Worm (Caenorhabditis elegans) whole organism, young adult: ENCODE results near the gene hoe-1.
"Not testable (repeated sequence)": the region's sequence is repeated elsewhere in the genome, so short reads cannot be mapped to it uniquely, and the experiment has no call there.

ENCODE experiments used
- B0019.2 ChIP-seq: fragments of 200-800 bp; sonication (Bioruptor generic); conservative IDR thresholded peaks from 2 replicates; pipeline ENCODE4 v1.3.6; 2022; ENCODE audit warnings: missing genetic modification reagents, missing genetic modification characterization, missing compliant biosample characterization
- C06A6.2 ChIP-seq: fragments of 200-800 bp; sonication (Bioruptor generic); conservative IDR thresholded peaks from 2 replicates; pipeline ENCODE4 v1.3.6; 2022; ENCODE audit warnings: missing genetic modification characterization, missing compliant biosample characterization
- C17E4.6 ChIP-seq: fragments of 200-800 bp; sonication (Bioruptor generic); IDR thresholded peaks from 2 replicates; pipeline ENCODE4 v1.3.6; 2022; ENCODE audit warnings: missing genetic modification reagents, missing genetic modification characterization, missing compliant biosample characterization
- D2030.7 ChIP-seq: fragments of 200-800 bp; sonication (Bioruptor generic); IDR thresholded peaks from 2 replicates; pipeline ENCODE4 v1.3.6; 2022; ENCODE audit warnings: missing genetic modification reagents, missing genetic modification characterization, missing compliant biosample characterization
- F22D6.2 ChIP-seq: sonication (generic microtip); optimal IDR thresholded peaks from 2 replicates; lab custom pipeline; 2016; ENCODE audit warnings: mild to moderate bottlenecking, missing genetic modification characterization, missing compliant biosample characterization
- F33H1.4 ChIP-seq: fragments of 200-800 bp; sonication (Bioruptor generic); IDR thresholded peaks from 2 replicates; pipeline ENCODE4 v1.3.6; 2022; ENCODE audit warnings: missing genetic modification reagents, missing genetic modification characterization, missing compliant biosample characterization
- F37B4.10 ChIP-seq: fragments of 200-800 bp; sonication (Bioruptor generic); IDR thresholded peaks from 2 replicates; pipeline ENCODE4 v1.3.6; 2022; ENCODE audit warnings: missing genetic modification characterization, missing compliant biosample characterization
- F39B2.1 ChIP-seq: fragments of 200-800 bp; sonication (Bioruptor generic); IDR thresholded peaks from 2 replicates; pipeline ENCODE4 v1.3.6; 2022; ENCODE audit warnings: missing genetic modification reagents, missing genetic modification characterization, missing compliant biosample characterization
- F57A8.1 ChIP-seq: fragments of 200-800 bp; sonication (Bioruptor generic); optimal IDR thresholded peaks from 2 replicates; lab custom pipeline; 2018; ENCODE audit warnings: mild to moderate bottlenecking, missing genetic modification characterization, moderate library complexity, missing compliant biosample characterization
- K12H6.12 ChIP-seq: fragments of 200-800 bp; sonication (Bioruptor generic); optimal IDR thresholded peaks from 2 replicates; lab custom pipeline; 2018; ENCODE audit warnings: mild to moderate bottlenecking, missing genetic modification characterization, missing compliant biosample characterization
- T07F8.4 ChIP-seq: sonication (generic microtip); optimal IDR thresholded peaks from 2 replicates; lab custom pipeline; 2016; ENCODE audit warnings: mild to moderate bottlenecking, missing genetic modification characterization, moderate library complexity, missing compliant biosample characterization
- Y53F4B.3 ChIP-seq: fragments of 200-800 bp; sonication (Bioruptor generic); IDR thresholded peaks from 2 replicates; pipeline ENCODE4 v1.3.6; 2022; ENCODE audit warnings: missing genetic modification reagents, missing genetic modification characterization, missing compliant biosample characterization
- Y53G8AR.9 ChIP-seq: fragments of 200-800 bp; sonication (Bioruptor generic); conservative IDR thresholded peaks from 2 replicates; pipeline ENCODE4 v1.3.6; 2022; ENCODE audit warnings: missing genetic modification reagents, missing genetic modification characterization, missing compliant biosample characterization
- Y67H2A.10 ChIP-seq: fragments of 200-800 bp; sonication (Bioruptor generic); conservative IDR thresholded peaks from 2 replicates; pipeline ENCODE4 v1.3.6; 2022; ENCODE audit warnings: missing genetic modification reagents, missing genetic modification characterization, missing compliant biosample characterization
- aptf-3 ChIP-seq: fragments of 200-800 bp; sonication (Bioruptor generic); IDR thresholded peaks from 2 replicates; pipeline ENCODE4 v1.3.6; 2022; ENCODE audit warnings: missing genetic modification characterization, missing compliant biosample characterization
- atf-7 ChIP-seq: sonication (generic microtip); optimal IDR thresholded peaks from 2 replicates; lab custom pipeline; 2017; ENCODE audit warnings: mild to moderate bottlenecking, missing genetic modification characterization, missing compliant biosample characterization
- attf-3 ChIP-seq: fragments of 200-800 bp; sonication (Bioruptor generic); conservative IDR thresholded peaks from 2 replicates; pipeline ENCODE4 v1.3.6; 2022; ENCODE audit warnings: missing genetic modification reagents, missing genetic modification characterization, missing compliant biosample characterization
- attf-5 ChIP-seq: fragments of 200-800 bp; sonication (Bioruptor generic); optimal IDR thresholded peaks from 2 replicates; lab custom pipeline; 2018; ENCODE audit warnings: mild to moderate bottlenecking, missing genetic modification characterization, missing compliant biosample characterization
- bed-1 ChIP-seq: fragments of 200-800 bp; sonication (Bioruptor generic); IDR thresholded peaks from 2 replicates; pipeline ENCODE4 v1.3.6; 2022; ENCODE audit warnings: missing genetic modification reagents, missing genetic modification characterization, missing compliant biosample characterization
- cebp-1 ChIP-seq, 2 experiments: fragments of 200-800 bp in 1 of 2; sonication (Bioruptor generic) in 1 of 2; sonication (generic microtip) in 1 of 2; IDR thresholded peaks in 1 of 2; optimal IDR thresholded peaks in 1 of 2; 2 replicates each; pipeline versions ENCODE4 v1.3.6 to Lab custom; 2017 to 2022; ENCODE audit warnings: missing compliant biosample characterization in 2 of 2, missing genetic modification characterization in 2 of 2, mild to moderate bottlenecking in 1 of 2, missing genetic modification reagents in 1 of 2, moderate library complexity in 1 of 2
- ceh-100 ChIP-seq: fragments of 200-800 bp; sonication (Bioruptor generic); IDR thresholded peaks from 2 replicates; pipeline ENCODE4 v1.3.6; 2022; ENCODE audit warnings: missing genetic modification reagents, missing genetic modification characterization, missing compliant biosample characterization
- ceh-27 ChIP-seq: fragments of 200-800 bp; sonication (Bioruptor generic); optimal IDR thresholded peaks from 2 replicates; lab custom pipeline; 2018; ENCODE audit warnings: mild to moderate bottlenecking, missing genetic modification characterization, moderate library complexity, missing compliant biosample characterization
- ceh-91 ChIP-seq: fragments of 200-800 bp; sonication (Bioruptor generic); IDR thresholded peaks from 2 replicates; pipeline ENCODE4 v1.3.6; 2022; ENCODE audit warnings: missing genetic modification reagents, missing genetic modification characterization, missing compliant biosample characterization
- dox-1 ChIP-seq: fragments of 200-800 bp; sonication (Bioruptor generic); IDR thresholded peaks from 2 replicates; pipeline ENCODE4 v1.3.6; 2022; ENCODE audit warnings: missing genetic modification reagents, missing genetic modification characterization, missing compliant biosample characterization
- dpl-1 ChIP-seq: fragments of 150-350 bp; optimal IDR thresholded peaks from 2 replicates; lab custom pipeline; 2014; ENCODE audit warnings: missing biosample characterization, missing genetic modification reagents, missing genetic modification characterization
- egl-18 ChIP-seq: fragments of 200-800 bp; sonication (Bioruptor generic); IDR thresholded peaks from 2 replicates; pipeline ENCODE4 v1.3.6; 2022; ENCODE audit warnings: missing genetic modification reagents, missing genetic modification characterization, missing compliant biosample characterization
- ets-4 ChIP-seq: fragments of 200-800 bp; sonication (Bioruptor generic); optimal IDR thresholded peaks from 2 replicates; lab custom pipeline; 2018; ENCODE audit warnings: mild to moderate bottlenecking, missing genetic modification characterization, missing compliant biosample characterization
- lag-1 ChIP-seq: fragments of 200-800 bp; sonication (Bioruptor generic); IDR thresholded peaks from 2 replicates; pipeline ENCODE4 v1.3.6; 2022; ENCODE audit warnings: missing genetic modification reagents, missing genetic modification characterization, missing compliant biosample characterization
- let-607 ChIP-seq, 2 experiments: fragments of 200-800 bp in 1 of 2; sonication (Bioruptor generic) in 1 of 2; sonication (generic microtip) in 1 of 2; optimal IDR thresholded peaks; 2 replicates each; lab custom pipeline; 2016 to 2018; ENCODE audit warnings: mild to moderate bottlenecking in 2 of 2, missing compliant biosample characterization in 2 of 2, missing genetic modification characterization in 2 of 2, moderate library complexity in 2 of 2, missing genotype in 1 of 2
- lin-40 ChIP-seq: sonication (generic microtip); optimal IDR thresholded peaks from 2 replicates; lab custom pipeline; 2016; ENCODE audit warnings: missing genetic modification characterization, mild to moderate bottlenecking, missing compliant biosample characterization, missing genotype, missing genetic modification reagents
- lin-54 ChIP-seq: fragments of 200-800 bp; sonication (Bioruptor generic); optimal IDR thresholded peaks from 2 replicates; lab custom pipeline; 2018; ENCODE audit warnings: mild to moderate bottlenecking, missing genetic modification characterization, missing compliant biosample characterization
- lir-1 ChIP-seq: fragments of 200-800 bp; sonication (Bioruptor generic); conservative IDR thresholded peaks from 2 replicates; pipeline ENCODE4 v1.3.6; 2022; ENCODE audit warnings: missing genetic modification reagents, missing genetic modification characterization, missing compliant biosample characterization
- lsl-1 ChIP-seq: fragments of 200-800 bp; sonication (Bioruptor generic); optimal IDR thresholded peaks from 2 replicates; lab custom pipeline; 2018; ENCODE audit warnings: mild to moderate bottlenecking, missing genetic modification characterization, moderate library complexity, missing compliant biosample characterization
- madf-10 ChIP-seq: sonication (generic microtip); optimal IDR thresholded peaks from 2 replicates; lab custom pipeline; 2016; ENCODE audit warnings: mild to moderate bottlenecking, missing genetic modification characterization, missing compliant biosample characterization
- madf-3 ChIP-seq: fragments of 200-800 bp; sonication (Bioruptor generic); IDR thresholded peaks from 2 replicates; pipeline ENCODE4 v1.3.6; 2022; ENCODE audit warnings: missing genetic modification reagents, missing genetic modification characterization, missing compliant biosample characterization
- madf-6 ChIP-seq: fragments of 200-800 bp; sonication (Bioruptor generic); IDR thresholded peaks from 2 replicates; pipeline ENCODE4 v1.3.6; 2022; ENCODE audit warnings: missing genetic modification reagents, missing genetic modification characterization, missing compliant biosample characterization
- mel-28 ChIP-seq: sonication (generic microtip); optimal IDR thresholded peaks from 2 replicates; lab custom pipeline; 2016; ENCODE audit warnings: borderline replicate concordance, mild to moderate bottlenecking, missing genetic modification characterization, missing compliant biosample characterization
- rcor-1 ChIP-seq: fragments of 200-800 bp; sonication (Bioruptor generic); IDR thresholded peaks from 2 replicates; pipeline ENCODE4 v1.3.6; 2022; ENCODE audit warnings: missing genetic modification reagents, missing genetic modification characterization, missing compliant biosample characterization
- rec-8 ChIP-seq, 2 experiments: sonication (generic microtip); optimal IDR thresholded peaks; 2 replicates each; lab custom pipeline; 2016; ENCODE audit warnings: mild to moderate bottlenecking in 2 of 2, missing genetic modification characterization in 2 of 2, missing genetic modification reagents in 2 of 2, missing genotype in 2 of 2, missing biosample characterization in 1 of 2, missing compliant biosample characterization in 1 of 2, moderate library complexity in 1 of 2
- snpc-4 ChIP-seq, 5 experiments: fragments of 150-350 bp in 1 of 5; sonication (generic microtip) in 4 of 5; optimal IDR thresholded peaks; 2 replicates each; lab custom pipeline; 2014 to 2018; ENCODE audit warnings: missing genetic modification characterization in 5 of 5, missing biosample characterization in 3 of 5, antibody characterized with exemption in 2 of 5, mild to moderate bottlenecking in 2 of 5, missing compliant biosample characterization in 2 of 5, missing genotype in 2 of 5, moderate library complexity in 2 of 5, missing genetic modification reagents in 1 of 5
- somi-1 ChIP-seq: fragments of 200-800 bp; sonication (Bioruptor generic); optimal IDR thresholded peaks from 2 replicates; lab custom pipeline; 2018; ENCODE audit warnings: mild to moderate bottlenecking, missing genetic modification characterization, missing compliant biosample characterization
- tlf-1 ChIP-seq: fragments of 200-800 bp; sonication (Bioruptor generic); optimal IDR thresholded peaks from 2 replicates; lab custom pipeline; 2018; ENCODE audit warnings: mild to moderate bottlenecking, missing genetic modification characterization, missing compliant biosample characterization
- unc-130 ChIP-seq: sonication (generic microtip); optimal IDR thresholded peaks from 2 replicates; lab custom pipeline; 2016; ENCODE audit warnings: missing genetic modification reagents, missing genetic modification characterization, missing compliant biosample characterization
- ztf-25 ChIP-seq: fragments of 200-800 bp; sonication (Bioruptor generic); IDR thresholded peaks from 2 replicates; pipeline ENCODE4 v1.3.6; 2022; ENCODE audit warnings: missing genetic modification reagents, missing genetic modification characterization, missing compliant biosample characterization
- ztf-26 ChIP-seq: sonication (generic microtip); optimal IDR thresholded peaks from 2 replicates; lab custom pipeline; 2017; ENCODE audit warnings: missing genetic modification characterization, missing compliant biosample characterization
- ztf-6 ChIP-seq: fragments of 200-800 bp; sonication (Bioruptor generic); IDR thresholded peaks from 2 replicates; pipeline ENCODE4 v1.3.6; 2022; ENCODE audit warnings: missing genetic modification reagents, missing genetic modification characterization, missing compliant biosample characterization

The hoe-1 gene

DNA sequence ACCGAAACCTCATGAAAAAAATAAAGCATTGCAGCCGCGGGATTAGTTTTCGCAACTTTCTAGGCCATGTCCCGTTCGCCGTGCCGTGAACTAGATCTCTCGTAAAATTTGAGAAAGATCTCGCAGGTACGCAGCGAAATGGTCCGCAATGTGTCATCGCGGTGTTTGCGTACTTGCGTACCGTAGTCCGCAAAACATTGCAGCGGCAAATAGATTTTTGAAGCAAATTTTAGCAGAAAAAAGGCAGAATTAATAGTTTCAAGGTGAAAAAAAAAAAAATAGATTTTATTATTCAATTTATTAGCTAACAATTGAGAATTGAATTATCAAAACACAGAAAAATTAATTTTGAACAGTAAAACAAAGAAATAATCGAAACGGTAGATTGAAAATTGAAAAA, 16.1 kb downstream of the hoe-1 start (continued):
- TF ChIP-seq lin-40 (peak; percentile 96), egl-18 (GFP tag; lab: Robert Waterston, UW) (peak; percentile 98), C06A6.2 (peak; percentile 99), bed-1 (GFP tag; lab: Robert Waterston, UW) (peak; percentile 100), unc-130 (peak; percentile 90), snpc-4 (tag; optimal IDR thresholded peaks at IDR 0.05; lab: Kevin White, UChicago) (peak; percentile 16 to 88 (median 76)), D2030.7 (GFP tag; lab: Robert Waterston, UW) (peak; percentile 98), dpl-1 (GFP tag; lab: Kevin White, UChicago) (peak; percentile 42), madf-6 (GFP tag; lab: Robert Waterston, UW) (peak; percentile 89; the same call in 1 of the 2 replicates), aptf-3 (GFP tag; lab: Robert Waterston, UW) (peak; percentile 91), madf-3 (peak; percentile 97), attf-5 (GFP tag; lab: Kevin White, UChicago) (peak; percentile 99), ceh-27 (GFP tag; lab: Kevin White, UChicago) (peak; percentile 89), lir-1 (GFP tag; lab: Robert Waterston, UW) (peak; percentile 98), tlf-1 (GFP tag; lab: Kevin White, UChicago) (peak; percentile 98), Y53F4B.3 (peak; percentile 91), somi-1 (GFP tag; lab: Kevin White, UChicago) (peak; percentile 95), ceh-100 (peak; percentile 96), let-607 (tag; optimal IDR thresholded peaks at IDR 0.05; lab: Kevin White, UChicago) (peak; percentile 81 to 96), ztf-6 (GFP tag; lab: Robert Waterston, UW) (peak; percentile 99), F22D6.2 (peak; percentile 82), lsl-1 (GFP tag; lab: Kevin White, UChicago) (peak; percentile 89), ztf-26 (peak; percentile 96), madf-10 (tag; lab: Kevin White, UChicago) (peak; percentile 88), atf-7 (tag; lab: Kevin White, UChicago) (peak; percentile 88), attf-3 (GFP tag; lab: Robert Waterston, UW) (peak; percentile 92), F33H1.4 (GFP tag; lab: Robert Waterston, UW) (peak; percentile 97), K12H6.12 (peak; percentile 94), ets-4 (GFP tag; lab: Kevin White, UChicago) (peak; percentile 60), mel-28 (tag; lab: Kevin White, UChicago) (peak; percentile 9), C17E4.6 (peak; percentile 99), F37B4.10 (GFP tag; lab: Robert Waterston, UW) (peak; percentile 100), T07F8.4 (tag; lab: Kevin White, UChicago) (peak; percentile 29), rcor-1 (peak; percentile 98), ztf-25 (GFP tag; lab: Robert Waterston, UW) (peak; percentile 99), F57A8.1 (GFP tag; lab: Kevin White, UChicago) (peak; percentile 54), dox-1 (peak; percentile 100), Y67H2A.10 (peak; percentile 98), cebp-1 (GFP tag; IDR thresholded peaks at IDR 0.05; lab: Robert Waterston, UW) (peak; percentile 97), cebp-1 (tag; optimal IDR thresholded peaks at IDR 0.05; lab: Kevin White, UChicago) (peak; percentile 95), lag-1 (peak; percentile 93; the same call in 1 of the 2 replicates), rec-8 (tag; optimal IDR thresholded peaks at IDR 0.05; lab: Kevin White, UChicago) (peak; percentile 5 to 6), Y53G8AR.9 (peak; percentile 99), ceh-91 (peak; percentile 100), F39B2.1 (peak; percentile 83; the same call in 1 of the 2 replicates), lin-54 (peak; percentile 95), B0019.2 (peak; percentile 99)
- TF ChIP-seq snpc-4 (GFP tag; optimal IDR thresholded peaks at IDR 0.05; lab: Kevin White, UChicago): not testable (repeated sequence)
